Fruit fly (Drosophila melanogaster) whole organism, embryonic: ENCODE data around the gene mop.

Experiments
- Atf-2 ChIP-seq: fragments of 200-800 bp; sonication (Bioruptor generic); optimal IDR thresholded peaks from 2 replicates; lab custom pipeline; 2016; ENCODE audit warnings: missing biosample characterization, missing genetic modification characterization
- Atf6 ChIP-seq: fragments of 200-800 bp; sonication (Bioruptor generic); IDR thresholded peaks from 2 replicates; pipeline ENCODE4 v1.3.6; 2022; ENCODE audit warnings: missing biosample characterization, missing genetic modification characterization
- CG10366 ChIP-seq: fragments of 200-800 bp; sonication (Bioruptor generic); IDR thresholded peaks from 2 replicates; pipeline ENCODE4 v1.3.6; 2022; ENCODE audit warnings: missing biosample characterization, missing genetic modification characterization
- CG10565 ChIP-seq: fragments of 200-800 bp; sonication (Bioruptor generic); optimal IDR thresholded peaks from 3 replicates; lab custom pipeline; 2016; ENCODE audit warnings: missing biosample characterization, mild to moderate bottlenecking, missing genetic modification characterization
- CG10959 ChIP-seq: fragments of 200-800 bp; sonication (Bioruptor generic); IDR thresholded peaks from 2 replicates; pipeline ENCODE4 v1.3.6; 2022; ENCODE audit warnings: missing biosample characterization, missing genetic modification characterization
- CG11085 ChIP-seq: fragments of 200-800 bp; sonication (Bioruptor generic); IDR thresholded peaks from 2 replicates; pipeline ENCODE4 v1.3.6; 2022; ENCODE audit warnings: missing biosample characterization, missing genetic modification characterization
- CG11696 ChIP-seq: fragments of 200-800 bp; sonication (Bioruptor generic); IDR thresholded peaks from 2 replicates; pipeline ENCODE4 v1.3.6; 2022; ENCODE audit warnings: missing biosample characterization, missing genetic modification characterization
- CG12104 ChIP-seq: fragments of 200-800 bp; sonication (Bioruptor generic); optimal IDR thresholded peaks from 3 replicates; lab custom pipeline; 2016; ENCODE audit warnings: missing biosample characterization, missing genetic modification characterization
- CG1233 ChIP-seq: fragments of 200-800 bp; sonication (Bioruptor generic); optimal IDR thresholded peaks from 4 replicates; lab custom pipeline; 2018; ENCODE audit warnings: missing biosample characterization, mild to moderate bottlenecking, missing genetic modification characterization
- CG15269 ChIP-seq: fragments of 200-800 bp; sonication (Bioruptor generic); optimal IDR thresholded peaks from 2 replicates; lab custom pipeline; 2018; ENCODE audit warnings: missing biosample characterization, mild to moderate bottlenecking, missing genetic modification characterization, moderate library complexity
- CG17359 ChIP-seq: fragments of 200-800 bp; sonication (Bioruptor generic); optimal IDR thresholded peaks from 3 replicates; lab custom pipeline; 2018; ENCODE audit warnings: missing biosample characterization, mild to moderate bottlenecking, missing genetic modification characterization, moderate library complexity
- CG30403 ChIP-seq: fragments of 200-800 bp; sonication (Bioruptor generic); optimal IDR thresholded peaks from 3 replicates; lab custom pipeline; 2016; ENCODE audit warnings: missing biosample characterization, missing genetic modification characterization
- CG6254 ChIP-seq: fragments of 200-800 bp; sonication (Bioruptor generic); optimal IDR thresholded peaks from 3 replicates; lab custom pipeline; 2017; ENCODE audit warnings: mild to moderate bottlenecking, missing biosample characterization, missing genetic modification reagents, missing genetic modification characterization
- CG6683 ChIP-seq: fragments of 200-800 bp; sonication (Bioruptor generic); optimal IDR thresholded peaks from 2 replicates; lab custom pipeline; 2017; ENCODE audit warnings: missing biosample characterization, mild to moderate bottlenecking, missing genetic modification characterization, missing genetic modification reagents
- CG8281 ChIP-seq: fragments of 200-800 bp; sonication (Bioruptor generic); optimal IDR thresholded peaks from 2 replicates; lab custom pipeline; 2018; ENCODE audit warnings: missing biosample characterization, mild to moderate bottlenecking, missing genetic modification characterization, moderate library complexity
- D19A ChIP-seq: fragments of 200-800 bp; optimal IDR thresholded peaks from 3 replicates; lab custom pipeline; 2019; ENCODE audit warnings: missing biosample characterization, mild to moderate bottlenecking, missing genetic modification characterization, moderate library complexity
- Doc3 ChIP-seq: fragments of 200-800 bp; sonication (Bioruptor generic); IDR thresholded peaks from 3 replicates; pipeline ENCODE4 v1.3.6; 2022; ENCODE audit warnings: missing biosample characterization, missing genetic modification characterization; ENCODE audit not compliant: partially characterized antibody
- Dref ChIP-seq: fragments of 200-800 bp; sonication (Bioruptor generic); IDR thresholded peaks from 2 replicates; pipeline ENCODE4 v1.3.6; 2022; ENCODE audit warnings: missing biosample characterization, missing genetic modification characterization
- GATAe ChIP-seq: fragments of 200-800 bp; sonication (Bioruptor generic); conservative IDR thresholded peaks from 2 replicates; pipeline ENCODE4 v1.3.6; 2022; ENCODE audit warnings: missing biosample characterization, missing genetic modification characterization
- Gug ChIP-seq: fragments of 200-800 bp; sonication (Bioruptor generic); IDR thresholded peaks from 4 replicates; pipeline ENCODE4 v1.3.6; 2022; ENCODE audit warnings: missing biosample characterization, missing genetic modification characterization
- Hmr ChIP-seq: fragments of 200-800 bp; sonication (Bioruptor generic); optimal IDR thresholded peaks from 3 replicates; lab custom pipeline; 2017; ENCODE audit warnings: mild to moderate bottlenecking, missing biosample characterization, missing genetic modification reagents, missing genetic modification characterization
- Lim3 ChIP-seq: fragments of 200-800 bp; sonication (Bioruptor generic); IDR thresholded peaks from 2 replicates; pipeline ENCODE4 v1.3.6; 2022; ENCODE audit warnings: missing biosample characterization, missing genetic modification characterization
- MBD-R2 ChIP-seq: fragments of 200-800 bp; sonication (Bioruptor generic); IDR thresholded peaks from 2 replicates; pipeline ENCODE4 v1.3.6; 2022; ENCODE audit warnings: missing biosample characterization, missing genetic modification characterization
- MESR4 ChIP-seq: fragments of 200-800 bp; sonication (Bioruptor generic); optimal IDR thresholded peaks from 2 replicates; lab custom pipeline; 2018; ENCODE audit warnings: missing biosample characterization, mild to moderate bottlenecking, missing genetic modification characterization, moderate library complexity
- NC2α ChIP-seq: fragments of 200-800 bp; sonication (Bioruptor generic); optimal IDR thresholded peaks from 2 replicates; lab custom pipeline; 2016; ENCODE audit warnings: missing biosample characterization, missing genetic modification characterization
- Optix ChIP-seq: fragments of 200-800 bp; sonication (Bioruptor generic); IDR thresholded peaks from 3 replicates; pipeline ENCODE4 v1.3.6; 2022; ENCODE audit warnings: missing biosample characterization, missing genetic modification characterization
- Poxn ChIP-seq: fragments of 200-800 bp; sonication (Bioruptor generic); IDR thresholded peaks from 2 replicates; pipeline ENCODE4 v1.3.6; 2022; ENCODE audit warnings: missing biosample characterization, missing genetic modification characterization
- Side ChIP-seq: fragments of 200-800 bp; sonication (Bioruptor generic); optimal IDR thresholded peaks from 2 replicates; lab custom pipeline; 2016; ENCODE audit warnings: missing biosample characterization, missing genetic modification characterization
- Ssrp ChIP-seq: fragments of 200-800 bp; sonication (Bioruptor generic); optimal IDR thresholded peaks from 2 replicates; lab custom pipeline; 2018; ENCODE audit warnings: missing biosample characterization, mild to moderate bottlenecking, missing genetic modification characterization, moderate library complexity
- YL-1 ChIP-seq: fragments of 200-800 bp; sonication (Bioruptor generic); optimal IDR thresholded peaks from 3 replicates; lab custom pipeline; 2017; ENCODE audit warnings: missing biosample characterization, mild to moderate bottlenecking, missing genetic modification characterization
- ash1 ChIP-seq: fragments of 200-800 bp; sonication (Bioruptor generic); optimal IDR thresholded peaks from 2 replicates; lab custom pipeline; 2018; ENCODE audit warnings: missing biosample characterization, mild to moderate bottlenecking, missing genetic modification characterization
- az2 ChIP-seq: fragments of 200-800 bp; sonication (Bioruptor generic); optimal IDR thresholded peaks from 3 replicates; lab custom pipeline; 2016; ENCODE audit warnings: missing biosample characterization, missing genetic modification characterization
- bigmax ChIP-seq: fragments of 200-800 bp; sonication (Bioruptor generic); optimal IDR thresholded peaks from 2 replicates; lab custom pipeline; 2018; ENCODE audit warnings: missing biosample characterization, mild to moderate bottlenecking, missing genetic modification characterization
- chinmo ChIP-seq: fragments of 200-800 bp; sonication (Bioruptor generic); IDR thresholded peaks from 4 replicates; pipeline ENCODE4 v1.3.6; 2022; ENCODE audit warnings: missing biosample characterization, missing genetic modification characterization; ENCODE audit not compliant: partially characterized antibody
- crol ChIP-seq: fragments of 200-800 bp; sonication (Bioruptor generic); IDR thresholded peaks from 2 replicates; pipeline ENCODE4 v1.3.6; 2022; ENCODE audit warnings: missing biosample characterization, missing genetic modification characterization
- en ChIP-seq: fragments of 200-800 bp; sonication (Bioruptor generic); optimal IDR thresholded peaks from 2 replicates; lab custom pipeline; 2016; ENCODE audit warnings: missing biosample characterization, missing genetic modification characterization
- eyg ChIP-seq: fragments of 200-800 bp; sonication (Bioruptor generic); optimal IDR thresholded peaks from 3 replicates; lab custom pipeline; 2016; ENCODE audit warnings: missing biosample characterization, missing genetic modification characterization
- fd102C ChIP-seq: fragments of 200-800 bp; sonication (Bioruptor generic); optimal IDR thresholded peaks from 2 replicates; lab custom pipeline; 2018; ENCODE audit warnings: missing biosample characterization, mild to moderate bottlenecking, missing genetic modification characterization, moderate library complexity
- fd64A ChIP-seq: fragments of 200-800 bp; sonication (Bioruptor generic); optimal IDR thresholded peaks from 3 replicates; lab custom pipeline; 2018; ENCODE audit warnings: missing biosample characterization, mild to moderate bottlenecking, missing genetic modification characterization
- ham ChIP-seq: fragments of 200-800 bp; sonication (Bioruptor generic); IDR thresholded peaks from 2 replicates; pipeline ENCODE4 v1.3.6; 2022; ENCODE audit warnings: missing biosample characterization, missing genetic modification characterization
- lmd ChIP-seq: fragments of 200-800 bp; sonication (Bioruptor generic); IDR thresholded peaks from 2 replicates; pipeline ENCODE4 v1.3.6; 2022; ENCODE audit warnings: missing biosample characterization, missing genetic modification characterization
- mirr ChIP-seq: fragments of 200-800 bp; sonication (Bioruptor generic); optimal IDR thresholded peaks from 3 replicates; lab custom pipeline; 2018; ENCODE audit warnings: missing biosample characterization, mild to moderate bottlenecking, missing genetic modification characterization
- nerfin-2 ChIP-seq: fragments of 200-800 bp; sonication (Bioruptor generic); IDR thresholded peaks from 2 replicates; pipeline ENCODE4 v1.3.6; 2022; ENCODE audit warnings: missing biosample characterization, missing genetic modification characterization; ENCODE audit not compliant: partially characterized antibody
- otp ChIP-seq: fragments of 200-800 bp; sonication (Bioruptor generic); IDR thresholded peaks from 3 replicates; pipeline ENCODE4, ENCODE4 v1.3.6; 2022; ENCODE audit warnings: missing biosample characterization, missing genetic modification characterization
- pros ChIP-seq: fragments of 200-800 bp; sonication (Bioruptor generic); optimal IDR thresholded peaks from 3 replicates; lab custom pipeline; 2019; ENCODE audit warnings: missing biosample characterization, mild to moderate bottlenecking, missing genetic modification characterization, moderate library complexity
- pzg ChIP-seq: fragments of 200-800 bp; sonication (Bioruptor generic); optimal IDR thresholded peaks from 3 replicates; lab custom pipeline; 2018; ENCODE audit warnings: missing biosample characterization, mild to moderate bottlenecking, missing genetic modification characterization, moderate library complexity
- tgo ChIP-seq: fragments of 200-800 bp; sonication (Bioruptor generic); IDR thresholded peaks from 3 replicates; pipeline ENCODE4 v1.3.6; 2022; ENCODE audit warnings: missing biosample characterization, missing genetic modification characterization
- tll ChIP-seq, 2 experiments: fragments of 200-800 bp in 1 of 2; fragments of >200 bp in 1 of 2; sonication (Bioruptor generic) in 1 of 2; optimal IDR thresholded peaks; 2 replicates each; lab custom pipeline; 2017 to 2019; ENCODE audit warnings: missing biosample characterization in 2 of 2, missing genetic modification characterization in 2 of 2, mild to moderate bottlenecking in 1 of 2, moderate library complexity in 1 of 2
- vvl ChIP-seq: fragments of 200-800 bp; sonication (Bioruptor generic); IDR thresholded peaks from 2 replicates; pipeline ENCODE4 v1.3.6; 2022; ENCODE audit warnings: missing biosample characterization, missing genetic modification characterization

The mop gene

DNA sequence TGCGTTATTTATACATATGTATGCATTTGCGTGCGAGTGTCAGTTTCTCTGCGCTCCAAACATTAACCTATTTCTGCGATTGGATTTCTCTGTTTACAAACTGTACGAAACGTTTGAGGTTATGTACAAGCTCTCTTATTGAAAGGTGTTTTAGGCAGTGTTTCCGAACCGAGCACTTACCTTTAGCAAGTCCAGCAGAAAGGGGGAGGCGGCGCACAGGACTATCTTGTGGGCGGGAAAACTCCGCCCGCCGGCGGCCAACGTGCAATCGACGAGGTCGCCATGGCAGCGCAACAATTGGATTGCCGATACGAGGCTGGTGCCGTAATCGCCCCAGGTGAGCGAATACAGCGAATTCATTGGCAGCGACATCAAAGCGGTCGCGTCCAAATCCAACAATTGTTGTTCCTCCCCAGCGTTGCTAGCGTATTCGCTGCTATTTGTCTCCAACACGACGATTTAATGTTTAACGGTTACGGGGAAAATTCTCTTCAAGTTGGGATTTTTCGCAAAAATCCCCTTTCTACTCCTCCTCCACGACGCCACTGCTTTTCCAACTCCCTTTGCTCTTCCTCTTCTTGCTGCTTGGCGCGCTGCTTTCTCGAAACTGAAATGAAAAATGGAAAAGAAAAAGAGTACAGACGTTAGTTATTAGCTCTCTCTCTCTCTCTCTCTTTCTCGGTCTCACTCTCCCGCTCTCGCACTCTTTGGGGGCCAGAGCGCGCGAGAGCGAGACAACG lies 19.0 kb downstream of the mop start (continued):
- peak; percentile 86 for TF ChIP-seq otp (GFP tag; lab: Robert Waterston, UW)
- TF ChIP-seq vvl (GFP tag; lab: Robert Waterston, UW): peak; percentile 95
- TF ChIP-seq CG15269 (tag; lab: Kevin White, UChicago): peak; percentile 88
- TF ChIP-seq CG6254 (GFP tag; lab: Kevin White, UChicago): peak; percentile 70
- TF ChIP-seq MBD-R2 (GFP tag; lab: Robert Waterston, UW): peak; percentile 76
- peak; percentile 91 for TF ChIP-seq CG30403
- TF ChIP-seq MESR4 (GFP tag; lab: Kevin White, UChicago): peak; percentile 19
- peak; percentile 81 for TF ChIP-seq Atf-2 (GFP tag; lab: Kevin White, UChicago)
- no peak for TF ChIP-seq fd102C (GFP tag; lab: Kevin White, UChicago)
- TF ChIP-seq CG17359 (tag; lab: Kevin White, UChicago): peak; percentile 88
- TF ChIP-seq CG8281 (tag; lab: Kevin White, UChicago): peak; percentile 47
- TF ChIP-seq Optix (GFP tag; lab: Robert Waterston, UW): peak; percentile 92
- TF ChIP-seq tll (GFP tag; optimal IDR thresholded peaks at IDR 0.05; lab: Kevin White, UChicago): no peak
- TF ChIP-seq NC2α (GFP tag; lab: Kevin White, UChicago): peak; percentile 77
- peak; percentile 74 for TF ChIP-seq CG11696
- peak; percentile 81 for TF ChIP-seq CG12104 (GFP tag; lab: Kevin White, UChicago)
- TF ChIP-seq chinmo (GFP tag; lab: Robert Waterston, UW): no peak
- peak; percentile 95 for TF ChIP-seq Hmr (GFP tag; lab: Kevin White, UChicago)
- peak; percentile 71 for TF ChIP-seq mirr (GFP tag; lab: Kevin White, UChicago)
- peak; percentile 87 for TF ChIP-seq CG11085 (GFP tag; lab: Robert Waterston, UW)
- peak; percentile 72 for TF ChIP-seq Lim3 (GFP tag; lab: Robert Waterston, UW)
- TF ChIP-seq pzg (GFP tag; lab: Kevin White, UChicago): peak; percentile 19
- TF ChIP-seq lmd: peak; percentile 93
- peak; percentile 67 for TF ChIP-seq CG6683
- no peak for TF ChIP-seq nerfin-2
- peak; percentile 89 for TF ChIP-seq tgo (GFP tag; lab: Robert Waterston, UW)
- TF ChIP-seq YL-1 (GFP tag; lab: Kevin White, UChicago): peak; percentile 24
- TF ChIP-seq CG10959 (GFP tag; lab: Robert Waterston, UW): peak; percentile 55; the same call in 1 of the 2 replicates
- TF ChIP-seq Dref: no peak
- TF ChIP-seq Side (GFP tag; lab: Kevin White, UChicago): peak; percentile 82
- TF ChIP-seq Ssrp: peak; percentile 85
- TF ChIP-seq Atf6 (GFP tag; lab: Robert Waterston, UW): peak; percentile 95
- no peak for TF ChIP-seq Doc3
- TF ChIP-seq CG10565 (GFP tag; lab: Kevin White, UChicago): no peak
- peak; percentile 79; the same call in 1 of the 2 replicates for TF ChIP-seq ham (GFP tag; lab: Robert Waterston, UW)
- TF ChIP-seq az2 (GFP tag; lab: Kevin White, UChicago): peak; percentile 90
- peak; percentile 70 for TF ChIP-seq crol
- TF ChIP-seq eyg (GFP tag; lab: Kevin White, UChicago): peak; percentile 70
- TF ChIP-seq Gug: peak; percentile 91
- TF ChIP-seq pros (GFP tag; lab: Kevin White, UChicago): peak; percentile 93
- peak; percentile 97 for TF ChIP-seq bigmax (GFP tag; lab: Kevin White, UChicago)
- peak; percentile 74; the same call in 1 of the 2 replicates for TF ChIP-seq Poxn
- no peak for TF ChIP-seq ash1 (GFP tag; lab: Kevin White, UChicago)
- peak; percentile 73 for TF ChIP-seq GATAe
- TF ChIP-seq en (GFP tag; lab: Kevin White, UChicago): peak; percentile 66
- peak; percentile 68 for TF ChIP-seq D19A (tag; lab: Kevin White, UChicago)
- peak; percentile 80 for TF ChIP-seq CG1233
- peak; percentile 92 for TF ChIP-seq CG10366
- peak; percentile 67 for TF ChIP-seq fd64A (GFP tag; lab: Kevin White, UChicago)
